Worm (Caenorhabditis elegans): ENCODE results near the gene fig-1.

ce11 chrV:10954334-10954733 lies 26.7 kb downstream of the fig-1 start, which contains the start of gene clec-221:
- TF ChIP-seq pha-4 (tag; optimal IDR thresholded peaks at IDR 0.05) (no peak), nhr-11 (tag; optimal IDR thresholded peaks at IDR 0.05) (no peak), nhr-232 (tag; optimal IDR thresholded peaks at IDR 0.05) (no peak), nfya-1 (tag; optimal IDR thresholded peaks at IDR 0.05) (no peak), ceh-9 (tag; optimal IDR thresholded peaks at IDR 0.05) (no peak), fkh-10 (GFP tag; optimal IDR thresholded peaks at IDR 0.05) (no peak), sox-4 (tag; optimal IDR thresholded peaks at IDR 0.05) (no peak), elt-2 (tag; optimal IDR thresholded peaks at IDR 0.05) (no peak), ceh-14 (tag; optimal IDR thresholded peaks at IDR 0.05) (no peak), ama-1 (optimal IDR thresholded peaks at IDR 0.05) (no peak), lin-11 (tag; optimal IDR thresholded peaks at IDR 0.05) (no peak), unc-86 (tag; optimal IDR thresholded peaks at IDR 0.05) (no peak)
